Worm (Caenorhabditis elegans): ENCODE measurements around the gene imp-3.

- no peak for TF ChIP-seq ama-1 (optimal IDR thresholded peaks at IDR 0.05)
- TF ChIP-seq flt-1 (GFP tag; IDR thresholded peaks at IDR 0.05): no peak
- no peak for TF ChIP-seq sea-1 (GFP tag; conservative IDR thresholded peaks at IDR 0.05)
Measured at ce11 chrIV:7816402-7817102, 27.1 kb upstream of the imp-3 start.

Data from whole organism, early embryonic.